Worm (Caenorhabditis elegans) whole organism, L4 larva: ENCODE data around the gene K05F1.14.

Experiments used
- F10B5.3 ChIP-seq: sonication (generic microtip); optimal IDR thresholded peaks from 2 replicates; lab custom pipeline; 2016; ENCODE audit warnings: mild to moderate bottlenecking, missing genetic modification characterization, missing compliant biosample characterization
- F44E2.7 ChIP-seq: fragments of 200-800 bp; sonication (Bioruptor generic); IDR thresholded peaks from 2 replicates; pipeline ENCODE4 v2.1.2; 2022; ENCODE audit warnings: missing genetic modification characterization, missing compliant biosample characterization
- Y105C5A.15 ChIP-seq: fragments of 200-800 bp; sonication (Bioruptor generic); IDR thresholded peaks from 2 replicates; pipeline ENCODE4 v1.3.6; 2022; ENCODE audit warnings: missing genetic modification characterization, missing compliant biosample characterization
- Y48G9A.11 ChIP-seq: fragments of 200-800 bp; sonication (Bioruptor generic); IDR thresholded peaks from 2 replicates; pipeline ENCODE4 v1.3.6; 2022; ENCODE audit warnings: missing genetic modification reagents, missing genetic modification characterization, missing compliant biosample characterization
- Y5F2A.4 ChIP-seq: fragments of 200-800 bp; sonication (Bioruptor generic); optimal IDR thresholded peaks from 2 replicates; lab custom pipeline; 2018; ENCODE audit warnings: mild to moderate bottlenecking, missing genetic modification characterization, missing compliant biosample characterization
- ZK546.5 ChIP-seq, 2 experiments: sonication (generic microtip); optimal IDR thresholded peaks; 2 replicates each; lab custom pipeline; 2017; ENCODE audit warnings: missing biosample characterization in 2 of 2, missing genetic modification characterization in 2 of 2
- aha-1 ChIP-seq: fragments of 150-350 bp; peaks from one replicate; lab custom pipeline; 2014; ENCODE audit warnings: missing biosample characterization, missing genetic modification characterization
- aly-2 ChIP-seq: sonication (generic microtip); optimal IDR thresholded peaks from 2 replicates; lab custom pipeline; 2018; ENCODE audit warnings: missing biosample characterization, missing genetic modification characterization
- arid-1 ChIP-seq: fragments of 200-800 bp; sonication (Bioruptor generic); conservative IDR thresholded peaks from 2 replicates; pipeline ENCODE4 v1.3.6; 2022; ENCODE audit warnings: missing genetic modification reagents, missing genetic modification characterization, missing compliant biosample characterization
- ceh-28 ChIP-seq: fragments of 150-350 bp; optimal IDR thresholded peaks from 2 replicates; lab custom pipeline; 2014; ENCODE audit warnings: missing biosample characterization, missing genetic modification reagents, missing genetic modification characterization
- ceh-32 ChIP-seq: sonication (generic microtip); optimal IDR thresholded peaks from 2 replicates; lab custom pipeline; 2016; ENCODE audit warnings: mild to moderate bottlenecking, missing genetic modification characterization, missing compliant biosample characterization; ENCODE audit not compliant: poor library complexity
- ceh-44 ChIP-seq: fragments of 200-800 bp; sonication (Bioruptor generic); IDR thresholded peaks from 2 replicates; pipeline ENCODE4 v1.3.6; 2022; ENCODE audit warnings: missing genetic modification reagents, missing genetic modification characterization, missing compliant biosample characterization
- ceh-82 ChIP-seq: sonication (generic microtip); optimal IDR thresholded peaks from 2 replicates; lab custom pipeline; 2017; ENCODE audit warnings: missing biosample characterization, missing genetic modification characterization
- ces-1 ChIP-seq: fragments of 150-350 bp; sonication (generic microtip); optimal IDR thresholded peaks from 4 replicates; lab custom pipeline; 2014; ENCODE audit warnings: missing biosample characterization, missing genetic modification reagents, missing genetic modification characterization
- daf-16 ChIP-seq, 3 experiments: sonication (generic microtip); optimal IDR thresholded peaks; 2 replicates each; lab custom pipeline; 2016 to 2017; ENCODE audit warnings: missing genetic modification characterization in 3 of 3, missing genetic modification reagents in 3 of 3, mild to moderate bottlenecking in 2 of 3, missing compliant biosample characterization in 2 of 3, missing biosample characterization in 1 of 3, moderate library complexity in 1 of 3
- dmd-6 ChIP-seq: fragments of 200-800 bp; sonication (Bioruptor generic); IDR thresholded peaks from 2 replicates; pipeline ENCODE4 v1.3.6; 2022; ENCODE audit warnings: missing genetic modification reagents, missing genetic modification characterization, missing compliant biosample characterization
- dmd-8 ChIP-seq: fragments of 200-800 bp; sonication (Bioruptor generic); IDR thresholded peaks from 2 replicates; pipeline ENCODE4 v1.3.6; 2022; ENCODE audit warnings: missing genetic modification characterization, missing compliant biosample characterization
- duxl-1 ChIP-seq: sonication (generic microtip); optimal IDR thresholded peaks from 2 replicates; lab custom pipeline; 2016; ENCODE audit warnings: mild to moderate bottlenecking, missing genetic modification characterization, moderate library complexity, missing compliant biosample characterization; ENCODE audit not compliant: poor library complexity
- dve-1 ChIP-seq: sonication (generic microtip); optimal IDR thresholded peaks from 2 replicates; lab custom pipeline; 2017; ENCODE audit warnings: antibody characterized with exemption, mild to moderate bottlenecking, missing genetic modification characterization, missing compliant biosample characterization; ENCODE audit not compliant: insufficient read depth
- hlh-11 ChIP-seq: fragments of 200-800 bp; sonication (Bioruptor generic); optimal IDR thresholded peaks from 2 replicates; lab custom pipeline; 2018; ENCODE audit warnings: mild to moderate bottlenecking, missing genetic modification characterization, missing compliant biosample characterization
- lsy-2 ChIP-seq, 2 experiments: fragments of 150-350 bp in 1 of 2; sonication (generic microtip) in 1 of 2; optimal IDR thresholded peaks; 2 replicates each; lab custom pipeline; 2014 to 2017; ENCODE audit warnings: missing biosample characterization in 2 of 2, missing genetic modification characterization in 2 of 2
- madf-5 ChIP-seq, 2 experiments: fragments of 200-800 bp; sonication (Bioruptor generic); IDR thresholded peaks; 2 replicates each; pipeline ENCODE4 v1.3.6; 2022; ENCODE audit warnings: missing compliant biosample characterization in 2 of 2, missing genetic modification characterization in 2 of 2
- mdl-1 ChIP-seq, 2 experiments: fragments of 150-350 bp in 1 of 2; sonication (generic microtip) in 1 of 2; optimal IDR thresholded peaks; 2 replicates each; lab custom pipeline; 2014 to 2017; ENCODE audit warnings: missing biosample characterization in 2 of 2, missing genetic modification characterization in 2 of 2
- mep-1 ChIP-seq: fragments of 150-350 bp; sonication (generic microtip); optimal IDR thresholded peaks from 3 replicates; lab custom pipeline; 2014; ENCODE audit warnings: missing biosample characterization, missing genetic modification characterization
- mxl-3 ChIP-seq: fragments of 200-800 bp; sonication (Bioruptor generic); optimal IDR thresholded peaks from 2 replicates; lab custom pipeline; 2018; ENCODE audit warnings: mild to moderate bottlenecking, missing genetic modification characterization, missing compliant biosample characterization
- nhr-111 ChIP-seq: fragments of 200-800 bp; sonication (Bioruptor generic); optimal IDR thresholded peaks from 2 replicates; lab custom pipeline; 2018; ENCODE audit warnings: mild to moderate bottlenecking, missing genetic modification characterization, missing compliant biosample characterization
- nhr-28 ChIP-seq: fragments of 150-350 bp; optimal IDR thresholded peaks from 2 replicates; lab custom pipeline; 2014; ENCODE audit warnings: missing biosample characterization, missing genetic modification characterization
- nhr-6 ChIP-seq: fragments of 150-350 bp; optimal IDR thresholded peaks from 2 replicates; lab custom pipeline; 2014; ENCODE audit warnings: missing biosample characterization, missing genetic modification characterization
- nhr-77 ChIP-seq: fragments of 150-350 bp; optimal IDR thresholded peaks from 2 replicates; lab custom pipeline; 2014; ENCODE audit warnings: missing biosample characterization, missing genetic modification characterization
- pha-4 ChIP-seq, 2 experiments: fragments of 150-350 bp in 1 of 2; fragments of 200-800 bp in 1 of 2; sonication (Bioruptor generic) in 1 of 2; IDR thresholded peaks in 1 of 2; optimal IDR thresholded peaks in 1 of 2; 2 replicates each; pipeline versions ENCODE4 v1.3.6 to Lab custom; 2014 to 2022; ENCODE audit warnings: missing genetic modification characterization in 2 of 2, missing genetic modification reagents in 2 of 2, missing biosample characterization in 1 of 2, missing compliant biosample characterization in 1 of 2
- php-3 ChIP-seq: fragments of 200-800 bp; sonication (Bioruptor generic); IDR thresholded peaks from 2 replicates; pipeline ENCODE4 v1.3.6; 2022; ENCODE audit warnings: missing genetic modification reagents, missing genetic modification characterization, missing compliant biosample characterization
- set-16 ChIP-seq: fragments of 200-800 bp; sonication (Bioruptor generic); IDR thresholded peaks from 2 replicates; pipeline ENCODE4 v1.3.6; 2022; ENCODE audit warnings: missing genetic modification reagents, missing genetic modification characterization, missing compliant biosample characterization
- snpc-1.2 ChIP-seq: fragments of 200-800 bp; sonication (Bioruptor generic); IDR thresholded peaks from 2 replicates; pipeline ENCODE4 v1.3.6; 2022; ENCODE audit warnings: missing genetic modification reagents, missing genetic modification characterization, missing compliant biosample characterization
- tag-97 ChIP-seq: fragments of 200-800 bp; sonication (Bioruptor generic); IDR thresholded peaks from 2 replicates; pipeline ENCODE4 v1.3.6; 2022; ENCODE audit warnings: missing genetic modification characterization, missing compliant biosample characterization
- unc-130 ChIP-seq: sonication (generic microtip); optimal IDR thresholded peaks from 2 replicates; lab custom pipeline; 2016; ENCODE audit warnings: missing genetic modification reagents, missing genetic modification characterization, missing compliant biosample characterization
- unc-62 ChIP-seq, 3 experiments: fragments of 150-350 bp in 1 of 3; sonication (generic microtip); optimal IDR thresholded peaks in 2 of 3; peaks in 1 of 3; 1 replicate in 1 of 3; 2 replicates in 2 of 3; lab custom pipeline; 2014 to 2017; ENCODE audit warnings: missing biosample characterization in 3 of 3, missing genetic modification characterization in 3 of 3, missing genetic modification reagents in 3 of 3, missing genotype in 1 of 3
- vab-7 ChIP-seq: fragments of 200-800 bp; sonication (Bioruptor generic); IDR thresholded peaks from 2 replicates; pipeline ENCODE4 v1.3.6; 2022; ENCODE audit warnings: missing genetic modification reagents, missing genetic modification characterization, missing compliant biosample characterization
- zfp-3 ChIP-seq: fragments of 200-800 bp; sonication (Bioruptor generic); conservative IDR thresholded peaks from 2 replicates; pipeline ENCODE4 v1.3.6; 2022; ENCODE audit warnings: missing genetic modification reagents, missing genetic modification characterization, missing compliant biosample characterization
- ztf-7 ChIP-seq: fragments of 150-350 bp; optimal IDR thresholded peaks from 2 replicates; lab custom pipeline; 2014; ENCODE audit warnings: missing biosample characterization, missing genetic modification characterization

Gene K05F1.14

ce11 chrII:5779866-5780265 lies 12.5 kb downstream of the K05F1.14 start (continued):
- TF ChIP-seq mxl-3 (GFP tag; lab: Kevin White, UChicago) (no peak), aha-1 (tag; lab: Kevin White, UChicago) (peak; percentile 29), tag-97 (GFP tag; lab: Robert Waterston, UW) (no peak), lsy-2 (tag; optimal IDR thresholded peaks at IDR 0.05; lab: Kevin White, UChicago) (peak in 1 of 2 experiments; percentile 30), mdl-1 (tag; optimal IDR thresholded peaks at IDR 0.05; lab: Kevin White, UChicago) (no peak)

- TF ChIP-seq vab-7 (GFP tag; lab: Robert Waterston, UW) (no peak), ceh-28 (tag; lab: Kevin White, UChicago) (no peak), nhr-111 (GFP tag; lab: Kevin White, UChicago) (no peak), aha-1 (tag; lab: Kevin White, UChicago) (no peak), dmd-6 (no peak), ceh-82 (no peak), ZK546.5 (tag; optimal IDR thresholded peaks at IDR 0.05; lab: Kevin White, UChicago) (no peak), nhr-77 (no peak), unc-130 (GFP tag; lab: Kevin White, UChicago) (no peak), ceh-32 (tag; lab: Kevin White, UChicago) (no peak), Y105C5A.15 (GFP tag; lab: Robert Waterston, UW) (no peak), zfp-3 (GFP tag; lab: Robert Waterston, UW) (no peak), aly-2 (tag; lab: Kevin White, UChicago) (no peak)
These were observed 15.0 kb downstream of the K05F1.14 start for ce11 chrII:5777372-5777771.

DNA sequence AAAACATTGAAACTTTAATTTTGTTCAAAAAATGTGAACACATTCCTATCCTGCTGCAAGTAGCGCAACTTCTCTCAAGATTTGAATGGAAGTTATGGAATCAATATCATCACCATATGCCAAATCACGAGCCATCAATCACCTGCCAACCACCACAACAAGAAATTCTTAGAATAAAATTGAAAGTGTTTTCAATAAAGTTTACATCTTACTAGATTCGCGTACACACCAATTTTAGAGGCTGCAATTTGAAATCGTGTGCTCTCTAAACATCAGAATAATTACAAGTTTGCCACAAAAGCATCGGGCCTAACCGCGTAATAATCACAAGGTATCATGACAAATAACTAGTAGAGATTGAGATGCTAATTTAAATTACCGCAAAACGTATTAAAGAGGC lies 17.5 kb downstream of the K05F1.14 start:
- no peak for TF ChIP-seq duxl-1 (tag; lab: Kevin White, UChicago)
- no peak for TF ChIP-seq ceh-44 (GFP tag; lab: Robert Waterston, UW)
- no peak for TF ChIP-seq Y5F2A.4
- no peak for TF ChIP-seq hlh-11
- TF ChIP-seq, all 104 proteins: peak for 0

DNA sequence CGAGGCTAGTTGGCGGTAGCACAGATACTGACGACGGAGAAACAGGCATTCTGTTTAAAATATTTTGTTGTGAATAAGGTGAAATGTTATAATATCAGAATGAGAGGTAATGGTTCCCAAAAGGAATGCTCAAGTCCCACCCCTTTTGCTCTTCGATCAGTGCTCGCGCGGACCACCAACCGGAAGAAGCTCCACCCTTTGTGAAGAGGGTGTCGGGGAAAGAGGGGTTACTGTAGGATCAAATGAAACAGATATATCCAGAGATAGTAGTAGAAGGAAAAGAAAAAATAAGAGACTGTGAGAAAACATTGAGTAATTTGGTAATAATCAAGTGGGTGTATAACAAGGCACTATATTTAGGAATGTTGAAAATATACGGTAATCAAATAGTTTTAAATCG lies 18.3 kb downstream of the K05F1.14 start, which contains the start of the genes dmd-5 and F10C1.1:
TSS of gene dmd-5 (minus strand) at position 101 of the 400 bp plus-strand sequence.
TSS of gene F10C1.1 (plus strand) at position 110 of the 400 bp plus-strand sequence.
- TF ChIP-seq php-3 (GFP tag; lab: Robert Waterston, UW) (no peak), unc-62 (GFP tag; optimal IDR thresholded peaks at IDR 0.05 in 1 of 2; lab: Kevin White, UChicago) (peak in 1 of 2 experiments; percentile 20), unc-62 (tag; optimal IDR thresholded peaks at IDR 0.05; lab: Kevin White, UChicago) (no peak), Y48G9A.11 (GFP tag; lab: Robert Waterston, UW) (no peak)
- TF ChIP-seq, all 104 proteins: peak for 1

DNA sequence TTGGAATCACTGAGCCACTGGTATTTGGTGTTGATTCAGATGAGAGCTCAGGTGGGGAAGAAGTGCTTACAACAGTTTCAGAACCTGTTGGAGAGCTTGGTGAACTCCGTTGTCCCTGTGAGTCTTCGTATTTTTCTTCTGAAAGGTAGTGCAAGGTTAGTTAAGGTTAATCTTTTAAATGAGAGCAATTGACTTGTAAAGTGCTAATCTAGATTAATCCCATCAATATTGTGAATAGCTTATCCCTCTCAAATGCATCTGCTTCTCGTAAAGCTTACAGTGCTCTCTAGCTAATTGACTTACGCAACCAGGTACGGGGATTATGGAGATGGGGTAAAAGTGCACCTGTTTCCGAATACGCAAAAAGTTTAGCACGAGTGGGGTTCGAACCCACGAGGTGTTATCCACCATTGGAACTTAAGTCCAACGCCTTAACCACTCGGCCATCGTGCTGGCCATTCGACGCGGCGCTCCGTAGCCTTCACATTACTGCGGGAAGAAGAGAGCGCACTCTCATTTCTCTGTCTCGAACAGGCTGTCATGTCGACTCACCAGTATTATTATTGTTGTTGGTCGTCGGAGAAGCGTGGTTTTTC lies 19.7 kb downstream of the K05F1.14 start:
- peak; percentile 72 for TF ChIP-seq arid-1
- peak; percentile 66; the same call in 1 of the 2 replicates for TF ChIP-seq pha-4 (GFP tag; IDR thresholded peaks at IDR 0.05; lab: Robert Waterston, UW)
- no peak for TF ChIP-seq pha-4 (tag; optimal IDR thresholded peaks at IDR 0.05; lab: Kevin White, UChicago)
- no peak for TF ChIP-seq ceh-82
- peak in 1 of 2 experiments; percentile 33 for TF ChIP-seq daf-16 (GFP tag; optimal IDR thresholded peaks at IDR 0.05; lab: Kevin White, UChicago)
- TF ChIP-seq daf-16 (tag; optimal IDR thresholded peaks at IDR 0.05; lab: Kevin White, UChicago), result no peak
- TF ChIP-seq dmd-8 (GFP tag; lab: Robert Waterston, UW), result peak; percentile 67; the same call in 1 of the 2 replicates
- no peak for TF ChIP-seq nhr-6
- no peak for TF ChIP-seq ces-1 (GFP tag; lab: Kevin White, UChicago)
- TF ChIP-seq dve-1 (tag; lab: Kevin White, UChicago), result peak; percentile 41
- peak; percentile 57 for TF ChIP-seq mxl-3 (GFP tag; lab: Kevin White, UChicago)
- TF ChIP-seq vab-7 (GFP tag; lab: Robert Waterston, UW), result peak; percentile 73
- peak; percentile 34 for TF ChIP-seq nhr-28
- TF ChIP-seq ztf-7 (tag; lab: Kevin White, UChicago), result peak; percentile 34
- TF ChIP-seq set-16 (GFP tag; lab: Robert Waterston, UW), result peak; percentile 33; the same call in 1 of the 2 replicates
- peak; percentile 14 for TF ChIP-seq F10B5.3 (tag; lab: Kevin White, UChicago)
- peak; percentile 59; the same call in 1 of the 2 replicates for TF ChIP-seq Y48G9A.11 (GFP tag; lab: Robert Waterston, UW)
- peak; percentile 11 for TF ChIP-seq hlh-11
- TF ChIP-seq php-3 (GFP tag; lab: Robert Waterston, UW), result peak; percentile 53
- no peak for TF ChIP-seq lsy-2 (tag; optimal IDR thresholded peaks at IDR 0.05; lab: Kevin White, UChicago)
- peak; percentile 65; the same call in 1 of the 2 replicates for TF ChIP-seq snpc-1.2 (GFP tag; lab: Robert Waterston, UW)
- 0 out of 4 replicates have a peak, but pooled peaks of 1 of the 2 experiments have one; percentile 15 for TF ChIP-seq madf-5 (GFP tag; IDR thresholded peaks at IDR 0.05; lab: Robert Waterston, UW)
- TF ChIP-seq F44E2.7, result 0 out of 2 replicates have a peak, but pooled peaks have one; percentile 75
- peak; percentile 62 for TF ChIP-seq mep-1 (tag; lab: Kevin White, UChicago)
